Fruit fly (Drosophila melanogaster): ENCODE data around the gene Pex16.

The Pex16 gene

dm6 chr3L:20777496-20777895, 568 bp downstream of the Pex16 start:
- TF ChIP-seq CG8319 (GFP tag; optimal IDR thresholded peaks at IDR 0.05): no peak
- TF ChIP-seq dsx (GFP tag; optimal IDR thresholded peaks at IDR 0.05; ENCODE audit: poor library complexity, severe bottlenecking): no peak
- TF ChIP-seq CG1621 (tag; optimal IDR thresholded peaks at IDR 0.05): no peak
- TF ChIP-seq pdm3 (GFP tag; optimal IDR thresholded peaks at IDR 0.05): no peak
- TF ChIP-seq lz (GFP tag; optimal IDR thresholded peaks at IDR 0.05): no peak
- no peak for TF ChIP-seq fkh (GFP tag; optimal IDR thresholded peaks at IDR 0.05)
- no peak for TF ChIP-seq topi (GFP tag; optimal IDR thresholded peaks at IDR 0.05)
- no peak for TF ChIP-seq Hr4 (GFP tag; optimal IDR thresholded peaks at IDR 0.05)
- no peak for TF ChIP-seq spab (GFP tag; optimal IDR thresholded peaks at IDR 0.05)
- no peak for TF ChIP-seq vri (GFP tag; optimal IDR thresholded peaks at IDR 0.05)
- TF ChIP-seq CG11762 (GFP tag; optimal IDR thresholded peaks at IDR 0.05; ENCODE audit: insufficient read depth): no peak
- no peak for TF ChIP-seq Hr38 (GFP tag; optimal IDR thresholded peaks at IDR 0.05)
- no peak for TF ChIP-seq CG3032 (tag; optimal IDR thresholded peaks at IDR 0.05)
- TF ChIP-seq Sox102F (GFP tag; optimal IDR thresholded peaks at IDR 0.05): no peak

DNA sequence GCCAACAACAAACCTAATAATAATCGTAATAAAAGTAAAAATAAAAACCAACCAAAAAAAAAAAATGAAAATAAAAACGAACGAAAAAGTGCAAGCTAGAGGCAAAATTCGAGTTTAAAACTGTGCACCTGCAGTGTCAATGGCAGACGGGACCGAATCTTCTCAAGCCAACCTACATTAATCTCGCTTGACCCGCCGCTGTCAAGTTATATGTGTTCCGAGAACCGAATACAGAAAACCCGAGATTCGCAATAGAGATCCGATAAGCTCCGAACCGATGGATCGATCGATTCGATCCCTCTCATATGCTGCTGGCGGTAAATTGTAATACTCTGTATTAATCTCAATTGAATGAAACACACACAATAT, 5.4 kb downstream of the Pex16 start:
- TF ChIP-seq CG4318 (GFP tag; optimal IDR thresholded peaks at IDR 0.05) (no peak), svp (GFP tag) (peak; percentile 94)

DNA sequence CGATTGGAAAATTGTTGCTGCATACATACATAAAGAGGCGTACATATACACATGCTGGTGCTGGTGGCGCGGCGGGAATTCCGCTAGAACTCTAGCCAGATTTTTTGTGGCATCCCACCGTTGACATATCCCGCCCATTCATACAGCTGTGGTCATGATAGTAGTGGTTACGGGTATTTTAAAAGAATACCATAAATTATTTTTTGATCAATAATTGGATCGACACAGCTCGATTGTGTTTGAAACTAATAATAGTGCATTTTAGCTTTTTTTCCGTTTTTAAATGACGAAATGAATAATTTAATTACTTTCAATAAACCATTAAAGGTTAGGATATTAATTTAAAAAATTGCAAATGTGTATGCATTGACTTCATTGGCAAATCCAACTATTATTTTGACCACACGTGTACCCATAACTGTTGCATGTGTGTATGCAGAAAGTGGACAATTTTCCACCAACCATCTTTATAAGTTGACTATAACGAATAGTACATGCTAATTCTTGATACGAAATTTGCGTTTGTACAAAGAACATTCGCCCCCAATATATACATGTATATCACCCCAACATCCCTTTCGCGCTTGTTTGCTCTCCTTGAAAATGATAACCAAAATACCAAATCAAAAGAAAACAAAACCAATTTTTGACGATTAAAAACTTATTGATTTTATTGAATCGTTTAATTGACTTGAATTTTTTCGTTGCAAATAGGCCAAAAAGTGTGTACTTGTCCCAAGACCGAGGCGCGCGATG, 6.0 kb downstream of the Pex16 start:
- TF ChIP-seq ss (GFP tag; optimal IDR thresholded peaks at IDR 0.05): peak; percentile 30 to 63
- peak; percentile 87 for TF ChIP-seq Met (GFP tag; optimal IDR thresholded peaks at IDR 0.05)
- TF ChIP-seq dac (GFP tag; optimal IDR thresholded peaks at IDR 0.05): peak; percentile 37
- peak; percentile 76 for TF ChIP-seq cyc (GFP tag; optimal IDR thresholded peaks at IDR 0.05)
- peak; percentile 82 for TF ChIP-seq OdsH (GFP tag; optimal IDR thresholded peaks at IDR 0.05)
- TF ChIP-seq CG6163 (GFP tag; IDR thresholded peaks at IDR 0.05): peak; percentile 88
- TF ChIP-seq CG7368 (GFP tag; optimal IDR thresholded peaks at IDR 0.05): peak; percentile 81
- peak; percentile 93 for TF ChIP-seq eg (GFP tag; IDR thresholded peaks at IDR 0.05)
- peak; percentile 51 for TF ChIP-seq CG16779 (tag; optimal IDR thresholded peaks at IDR 0.05)
- peak; percentile 83 for TF ChIP-seq achi (GFP tag; optimal IDR thresholded peaks at IDR 0.05)
- TF ChIP-seq CG8319 (GFP tag; optimal IDR thresholded peaks at IDR 0.05): peak; percentile 62
- peak; percentile 70 for TF ChIP-seq CG11294 (GFP tag; IDR thresholded peaks at IDR 0.05)
- peak; percentile 91 for TF ChIP-seq CG8119 (GFP tag; IDR thresholded peaks at IDR 0.05)
- TF ChIP-seq fd59A (GFP tag; optimal IDR thresholded peaks at IDR 0.05): peak; percentile 53
- peak; percentile 72 for TF ChIP-seq dsx (GFP tag; optimal IDR thresholded peaks at IDR 0.05; ENCODE audit: poor library complexity, severe bottlenecking)
- TF ChIP-seq acj6 (GFP tag; optimal IDR thresholded peaks at IDR 0.05): peak; percentile 79
- peak; percentile 33 for TF ChIP-seq CG9139 (GFP tag; optimal IDR thresholded peaks at IDR 0.05)
- TF ChIP-seq fd85E (GFP tag; optimal IDR thresholded peaks at IDR 0.05): no peak
- peak; percentile 86 for TF ChIP-seq Hr4 (GFP tag; optimal IDR thresholded peaks at IDR 0.05)
- peak; percentile 97 for TF ChIP-seq Eip78C (GFP tag)
- peak; percentile 57 for TF ChIP-seq Sox15 (GFP tag; optimal IDR thresholded peaks at IDR 0.05)
- TF ChIP-seq CG3919 (GFP tag; optimal IDR thresholded peaks at IDR 0.05): peak; percentile 85
- TF ChIP-seq CG34406 (GFP tag; optimal IDR thresholded peaks at IDR 0.05): peak; percentile 65
- TF ChIP-seq Hr39 (GFP tag; optimal IDR thresholded peaks at IDR 0.05): peak; percentile 81
- TF ChIP-seq Ets21C (GFP tag; optimal IDR thresholded peaks at IDR 0.05): peak; percentile 75
- peak; percentile 74 for TF ChIP-seq Gug (GFP tag; IDR thresholded peaks at IDR 0.05)
- TF ChIP-seq Sox14 (GFP tag; optimal IDR thresholded peaks at IDR 0.05): peak; percentile 84
- peak; percentile 90 for TF ChIP-seq net (GFP tag; optimal IDR thresholded peaks at IDR 0.05)
- TF ChIP-seq Hr38 (GFP tag; optimal IDR thresholded peaks at IDR 0.05): no peak
- TF ChIP-seq spab (GFP tag; optimal IDR thresholded peaks at IDR 0.05): peak; percentile 65
- TF ChIP-seq topi (GFP tag; optimal IDR thresholded peaks at IDR 0.05): peak; percentile 87
- peak; percentile 92 for TF ChIP-seq CG15336 (GFP tag; IDR thresholded peaks at IDR 0.05)
- TF ChIP-seq CG10631 (GFP tag; optimal IDR thresholded peaks at IDR 0.05): peak; percentile 72
- TF ChIP-seq CG6792 (GFP tag; optimal IDR thresholded peaks at IDR 0.05): peak; percentile 81
- TF ChIP-seq CG6808 (GFP tag; optimal IDR thresholded peaks at IDR 0.05): peak; percentile 63
- TF ChIP-seq CG31627 (GFP tag; optimal IDR thresholded peaks at IDR 0.05): peak; percentile 79
- peak; percentile 86 for TF ChIP-seq pdm3 (GFP tag; optimal IDR thresholded peaks at IDR 0.05)
- TF ChIP-seq vri (GFP tag; optimal IDR thresholded peaks at IDR 0.05): peak; percentile 66
- TF ChIP-seq CG6854 (GFP tag; optimal IDR thresholded peaks at IDR 0.05): no peak

Data from whole organism, prepupa.